Worm (Caenorhabditis elegans) whole organism, L4/young adult: ENCODE measurements around the gene T15H9.5.

Experiments
- W03F9.2 ChIP-seq: fragments of 150-350 bp; optimal IDR thresholded peaks from 2 replicates; lab custom pipeline; 2014; ENCODE audit warnings: missing biosample characterization, missing genetic modification characterization
- dao-5 ChIP-seq: sonication (generic microtip); optimal IDR thresholded peaks from 2 replicates; lab custom pipeline; 2016; ENCODE audit warnings: missing genotype, missing genetic modification characterization, moderate library complexity, missing compliant biosample characterization
- him-1 ChIP-seq: sonication (generic microtip); optimal IDR thresholded peaks from 2 replicates; lab custom pipeline; 2016; ENCODE audit warnings: missing genotype, missing genetic modification reagents, missing genetic modification characterization, missing compliant biosample characterization

T15H9.5 gene

DNA sequence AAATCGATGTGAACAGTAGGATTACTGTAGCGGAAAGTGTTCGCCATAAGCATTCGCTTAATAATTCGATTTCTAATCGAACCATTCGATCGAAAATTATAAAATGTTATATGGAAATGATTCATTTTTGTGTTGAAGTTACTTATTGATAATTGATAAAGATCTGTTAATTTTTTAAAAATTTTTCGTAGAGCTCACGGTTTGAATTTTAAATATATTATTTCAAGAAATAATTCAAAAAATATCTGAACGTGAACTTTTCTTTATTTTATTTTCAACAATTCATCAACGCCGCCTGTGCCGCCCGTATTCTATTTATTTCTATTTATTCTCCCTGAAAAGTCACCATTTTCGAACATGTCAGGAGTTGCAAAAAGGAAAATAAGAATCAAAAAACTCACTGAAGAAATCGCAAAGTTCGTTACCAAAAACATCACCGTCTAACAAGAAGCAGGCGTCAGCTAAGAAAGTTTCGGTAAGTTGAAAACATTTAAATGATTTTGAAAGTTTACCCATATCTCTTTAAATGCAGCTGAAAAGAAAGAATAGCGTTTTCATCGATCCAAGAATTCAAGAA, at the start of gene T15H9.5, which contains the start of gene T15H9.4:
TSS of gene T15H9.5 (minus strand) at position 101 of the 577 bp plus-strand sequence.
TSS of gene T15H9.4 (plus strand) at position 527 of the 577 bp plus-strand sequence.
- TF ChIP-seq dao-5 (tag; lab: Kevin White, UChicago) (no peak), him-1 (no peak), W03F9.2 (tag; lab: Kevin White, UChicago) (no peak)

DNA sequence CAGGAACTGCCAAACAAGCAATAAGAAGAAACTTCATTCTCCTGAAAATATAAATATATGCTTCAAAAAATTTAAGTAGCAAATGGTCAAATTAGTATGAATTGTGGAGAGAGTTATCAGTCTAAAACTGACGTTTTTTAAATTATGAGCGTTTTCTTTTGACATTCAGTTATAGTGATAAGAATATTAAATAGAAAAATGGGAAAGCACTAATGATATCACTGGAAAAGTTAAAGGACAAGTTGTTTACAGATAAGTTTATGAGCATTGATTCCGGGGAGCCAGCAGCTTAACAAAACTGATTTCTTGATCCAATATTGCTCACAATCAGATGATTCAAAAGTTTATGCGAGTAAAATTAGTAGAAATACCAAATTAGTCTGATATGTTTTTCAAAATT, 49.1 kb upstream of the T15H9.5 start, which contains the start of gene ZK1320.3:
TSS of gene ZK1320.3 (minus strand) at position 41 of the 400 bp plus-strand sequence.
- TF ChIP-seq W03F9.2 (tag; lab: Kevin White, UChicago) (no peak), him-1 (no peak), dao-5 (tag; lab: Kevin White, UChicago) (no peak)

DNA sequence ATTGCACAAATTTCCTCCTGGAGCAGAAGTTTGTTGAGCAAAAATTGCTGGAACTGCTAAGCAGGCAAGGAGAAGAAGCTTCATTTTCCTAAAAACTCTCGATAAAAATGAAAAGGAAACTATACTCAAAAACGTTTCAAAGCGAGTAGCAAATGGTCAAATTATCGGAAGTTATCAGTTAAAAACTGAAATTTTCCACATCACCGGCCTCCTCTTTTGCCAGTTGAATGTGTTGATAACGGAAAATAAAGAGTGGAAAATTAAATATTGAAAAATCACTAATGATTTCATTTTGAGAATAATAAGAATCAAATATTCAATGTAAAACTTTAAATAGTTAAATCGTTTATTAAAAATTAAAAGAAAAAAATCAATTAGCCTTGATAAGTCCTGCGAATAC, 47.7 kb upstream of the T15H9.5 start, which contains the start of gene ZK1320.2:
TSS of gene ZK1320.2 (minus strand) at position 88 of the 400 bp plus-strand sequence.
- TF ChIP-seq him-1 (no peak), W03F9.2 (tag; lab: Kevin White, UChicago) (no peak), dao-5 (tag; lab: Kevin White, UChicago) (no peak)

DNA sequence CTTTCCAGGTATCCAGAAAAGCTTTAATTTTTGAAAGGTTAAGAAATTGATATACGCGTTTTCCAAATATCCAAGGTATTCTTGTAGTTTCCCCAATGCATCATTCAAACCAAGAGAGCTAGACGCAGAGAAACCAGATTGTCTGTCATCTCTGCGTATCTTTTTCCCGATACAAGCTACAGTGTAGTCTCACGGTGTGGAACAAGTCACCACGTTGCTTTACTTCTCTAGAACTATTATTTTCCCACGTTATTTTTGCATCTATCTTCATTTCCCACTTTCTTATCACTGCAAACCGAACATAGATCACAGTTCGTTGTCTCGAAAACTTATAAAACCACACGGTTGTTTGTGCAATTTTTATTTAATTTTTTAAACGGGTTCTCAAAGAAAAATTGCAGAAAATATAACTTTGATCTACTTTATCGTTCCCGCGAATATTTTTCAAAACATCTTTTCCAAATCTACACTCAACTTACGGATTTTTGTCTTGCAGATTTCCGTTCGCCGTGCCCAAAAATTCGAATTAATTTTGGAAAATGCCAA, 45.0 kb upstream of the T15H9.5 start, which contains the start of gene gstk-1:
TSS of gene gstk-1 (plus strand) at position 496 of the 546 bp plus-strand sequence.
- TF ChIP-seq him-1: no peak
- no peak for TF ChIP-seq dao-5 (tag; lab: Kevin White, UChicago)
- TF ChIP-seq W03F9.2 (tag; lab: Kevin White, UChicago): no peak

DNA sequence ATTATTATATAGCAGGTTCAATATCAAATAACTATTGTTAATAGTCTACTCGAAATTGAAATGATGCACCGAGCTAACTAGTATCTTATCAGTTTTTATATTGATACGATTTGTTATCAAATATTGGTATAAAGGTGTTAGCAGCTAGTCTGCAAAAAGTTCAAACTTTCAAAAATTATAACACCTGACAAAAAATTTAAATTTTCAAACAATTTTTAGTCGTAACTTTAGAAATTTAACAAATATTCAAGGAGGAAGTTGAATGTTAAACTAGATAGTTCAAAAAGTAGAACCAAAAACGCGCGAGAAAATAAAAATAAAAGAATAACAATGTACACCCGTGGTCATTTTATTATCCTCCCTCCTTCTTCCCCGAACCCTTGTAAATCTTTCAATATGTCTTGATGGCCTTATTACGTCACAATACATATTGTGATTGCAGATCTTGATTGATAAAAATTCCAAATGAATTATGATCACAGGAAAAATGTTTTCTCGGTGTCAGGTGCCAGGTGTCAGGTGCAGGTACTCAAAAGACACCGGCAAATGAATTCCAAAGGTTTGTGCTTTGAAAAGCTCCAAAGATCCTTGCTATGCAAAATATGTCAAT, 44.4 kb upstream of the T15H9.5 start, which contains the start of gene ZK1307.1:
TSS of gene ZK1307.1 (minus strand) at position 51 of the 610 bp plus-strand sequence.
- TF ChIP-seq him-1: no peak
- TF ChIP-seq W03F9.2 (tag; lab: Kevin White, UChicago): no peak
- TF ChIP-seq dao-5 (tag; lab: Kevin White, UChicago): no peak

DNA sequence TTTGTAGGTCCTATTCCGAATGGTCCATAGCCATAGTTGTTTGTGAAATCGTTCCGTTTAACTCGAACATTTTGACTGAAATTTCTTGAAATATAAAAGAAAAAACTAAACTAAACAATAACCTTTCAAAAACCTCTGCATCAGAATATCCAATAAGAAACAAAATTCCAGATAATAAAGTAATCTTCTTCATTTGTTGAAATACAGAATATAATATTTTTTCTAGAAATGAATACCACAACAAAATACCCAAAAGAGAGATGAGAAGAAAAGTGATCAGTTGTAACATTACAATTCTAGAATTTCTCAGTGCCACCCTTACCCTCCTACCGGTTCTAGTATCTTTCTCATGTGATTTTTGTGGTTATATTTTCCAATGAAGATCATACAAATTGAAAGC, 42.4 kb upstream of the T15H9.5 start, which contains the start of gene ZK1307.2:
TSS of gene ZK1307.2 (minus strand) at position 274 of the 400 bp plus-strand sequence.
- no peak for TF ChIP-seq him-1
- TF ChIP-seq W03F9.2 (tag; lab: Kevin White, UChicago): no peak
- TF ChIP-seq dao-5 (tag; lab: Kevin White, UChicago): no peak

DNA sequence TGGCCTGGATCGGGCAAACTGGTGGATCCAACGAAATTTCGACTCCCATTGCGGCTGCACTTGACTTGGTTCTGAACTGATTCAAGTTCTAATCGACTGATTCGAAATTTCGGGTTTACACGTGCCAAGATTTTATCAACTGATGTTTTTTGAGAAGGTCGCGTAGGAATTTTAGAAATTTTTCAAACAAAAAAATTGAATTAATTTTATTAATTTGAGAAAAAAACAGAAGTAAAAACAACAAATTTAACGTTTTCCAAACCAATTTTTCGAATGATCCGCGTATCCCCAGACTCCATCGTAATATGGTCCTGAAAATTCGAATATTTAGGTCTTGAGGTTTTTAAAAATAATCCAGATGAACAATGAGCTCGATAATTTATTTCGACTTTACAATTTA, 41.7 kb upstream of the T15H9.5 start, which contains the start of gene ZK1307.3:
TSS of gene ZK1307.3 (minus strand) at position 101 of the 400 bp plus-strand sequence.
- TF ChIP-seq dao-5 (tag; lab: Kevin White, UChicago) (no peak), W03F9.2 (tag; lab: Kevin White, UChicago) (no peak), him-1 (no peak)

DNA sequence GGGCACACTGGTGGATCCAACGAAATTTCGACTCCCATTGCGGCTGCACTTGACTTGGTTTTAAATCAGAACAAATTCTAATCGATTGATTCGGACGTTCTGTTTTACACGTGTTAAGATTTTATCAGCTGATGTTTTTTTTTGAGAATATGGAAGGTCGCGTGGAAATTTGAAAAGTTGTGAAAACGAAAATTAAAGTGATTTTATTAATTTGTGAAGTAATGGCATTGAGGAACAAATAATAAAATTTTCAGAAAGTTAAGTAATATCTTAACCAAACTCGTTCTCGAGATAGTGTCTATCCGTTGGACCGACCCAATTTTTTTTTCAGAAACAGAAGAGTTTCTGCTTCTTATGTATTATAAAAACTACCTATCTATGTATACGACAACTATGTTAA, 40.5 kb upstream of the T15H9.5 start, which contains the start of gene ZK1307.4:
TSS of gene ZK1307.4 (minus strand) at position 101 of the 400 bp plus-strand sequence.
- TF ChIP-seq dao-5 (tag; lab: Kevin White, UChicago) (no peak), him-1 (no peak), W03F9.2 (tag; lab: Kevin White, UChicago) (no peak)

DNA sequence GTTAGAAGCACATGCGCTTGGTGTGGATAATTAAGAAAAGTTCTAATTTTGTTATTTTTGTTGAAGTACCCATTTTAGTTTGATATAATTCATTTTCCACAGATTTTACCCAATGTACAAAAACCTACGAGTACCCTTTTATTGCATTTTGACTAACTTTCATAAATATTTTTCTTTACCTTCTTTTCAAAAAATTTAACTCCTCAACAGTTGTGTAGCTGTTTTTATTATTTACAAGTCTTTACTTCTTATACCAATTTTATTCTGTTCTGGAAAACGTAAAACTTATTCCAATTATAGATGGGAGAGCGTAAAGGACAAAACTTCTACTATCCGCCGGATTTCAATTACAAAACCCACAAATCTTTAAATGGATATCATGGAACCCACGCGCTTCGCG, 37.9 kb upstream of the T15H9.5 start, which contains the start of gene ZK1307.9:
TSS of gene ZK1307.9 (plus strand) at position 301 of the 400 bp plus-strand sequence.
- no peak for TF ChIP-seq dao-5 (tag; lab: Kevin White, UChicago)
- TF ChIP-seq W03F9.2 (tag; lab: Kevin White, UChicago): no peak
- TF ChIP-seq him-1: no peak

DNA sequence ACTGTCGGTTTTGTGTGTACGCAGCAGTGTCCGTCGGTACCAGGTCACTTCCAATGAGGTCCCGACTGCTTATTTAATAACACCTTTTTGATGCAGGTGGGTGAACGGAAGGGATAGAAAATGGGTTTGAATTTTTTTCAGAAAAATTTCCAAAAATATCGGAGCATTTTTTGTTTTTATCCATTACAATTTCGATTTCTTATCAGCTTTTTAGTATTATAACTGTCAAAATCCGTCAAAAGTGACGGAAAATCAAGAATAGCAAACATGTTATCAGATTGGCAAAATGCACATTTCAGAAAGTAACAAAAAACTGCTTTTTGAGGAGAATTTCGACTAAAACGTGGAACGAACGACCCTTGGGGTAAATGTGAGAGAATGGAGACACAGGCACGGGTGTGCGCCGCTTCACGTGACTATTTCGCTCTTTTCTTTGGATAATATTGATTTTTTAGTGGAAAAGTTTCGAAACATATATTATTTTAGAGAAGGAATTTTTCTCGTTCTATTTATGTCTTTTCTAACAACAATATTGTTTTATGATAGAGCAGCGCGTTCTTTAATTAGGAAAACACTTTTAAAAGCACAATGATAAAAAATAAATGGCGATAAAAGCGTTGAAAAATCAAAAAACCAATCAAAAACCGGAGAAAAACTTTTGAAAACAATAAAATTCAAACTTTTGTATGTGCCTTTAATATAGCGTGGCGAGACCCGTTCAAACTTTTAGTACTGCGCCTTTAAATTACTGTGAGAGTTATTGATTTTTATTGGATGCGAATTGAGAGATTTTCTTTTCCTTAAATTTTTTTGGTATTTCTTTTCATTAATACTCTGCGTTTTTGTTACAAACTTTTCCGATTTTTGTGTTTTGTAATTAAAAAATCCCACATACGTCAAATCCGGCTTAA, 35.9 kb upstream of the T15H9.5 start, which contains the start of gene sqv-8:
TSS of gene sqv-8 (plus strand) at position 51 of the 911 bp plus-strand sequence.
- TF ChIP-seq W03F9.2 (tag; lab: Kevin White, UChicago) (no peak), him-1 (no peak)

DNA sequence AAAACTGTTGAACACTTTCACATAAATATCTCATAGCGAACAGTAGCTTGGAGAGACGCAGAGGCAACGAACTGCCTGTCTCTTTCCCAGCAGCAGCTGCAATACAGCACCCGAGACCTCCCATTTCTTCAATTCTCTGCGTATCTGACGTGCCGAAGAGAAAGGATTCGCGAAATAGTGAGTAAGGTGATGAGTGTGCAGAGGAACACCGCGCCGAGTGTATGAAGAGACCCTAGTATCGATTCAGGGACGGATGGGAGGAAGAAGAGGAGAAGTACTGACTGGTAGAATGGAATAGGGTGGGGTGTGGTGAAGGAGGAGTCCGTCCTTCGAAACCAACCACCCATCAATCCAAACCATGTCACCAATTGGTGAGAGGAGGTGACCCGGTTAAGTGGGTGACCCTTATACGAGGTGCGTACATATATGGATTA, 34.9 kb upstream of the T15H9.5 start:
- TF ChIP-seq dao-5 (tag; lab: Kevin White, UChicago) (no peak), W03F9.2 (tag; lab: Kevin White, UChicago) (no peak), him-1 (no peak)

DNA sequence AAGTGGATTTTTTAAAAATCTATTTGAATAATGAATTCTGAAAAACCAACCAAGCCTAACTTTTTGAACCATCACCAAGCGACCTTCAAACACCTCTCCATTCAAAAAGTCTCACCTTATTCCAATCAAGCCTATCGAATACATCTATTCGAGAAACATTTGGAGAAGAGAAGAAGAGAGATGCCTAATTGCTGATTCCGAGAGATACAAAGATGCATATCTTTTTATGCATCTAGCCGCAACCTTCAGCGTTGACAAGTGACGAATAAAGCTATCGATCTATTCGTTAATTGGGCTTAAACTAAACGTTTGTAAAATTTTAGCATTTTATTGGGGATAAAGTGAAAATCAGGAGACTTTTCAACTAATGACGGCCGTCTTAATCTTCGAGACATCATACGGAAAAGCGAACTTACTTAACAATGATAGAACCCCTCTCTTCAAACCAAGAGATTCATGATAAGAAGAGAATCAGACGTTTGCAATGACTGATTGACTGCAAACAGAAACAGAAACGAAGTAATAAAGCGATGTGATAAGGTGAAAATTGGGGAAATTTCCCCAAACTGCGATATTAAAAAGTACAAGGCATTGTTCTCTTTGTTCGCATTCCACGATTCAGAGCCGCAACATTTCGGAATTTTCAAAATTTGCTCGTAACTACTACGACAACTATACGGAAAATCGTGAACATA, 33.8 kb upstream of the T15H9.5 start:
- TF ChIP-seq W03F9.2 (tag; lab: Kevin White, UChicago) (peak; percentile 15), him-1 (no peak)
